Worm (Caenorhabditis elegans): ENCODE results near the gene zhit-1.

ce11 chrV:5584293-5584776 lies 12.0 kb downstream of the zhit-1 start, which contains the start of gene pas-6:
- no peak for TF ChIP-seq him-1 (tag; optimal IDR thresholded peaks at IDR 0.05)
- no peak for TF ChIP-seq dao-5 (tag; optimal IDR thresholded peaks at IDR 0.05)
